Worm (Caenorhabditis elegans): ENCODE data around the gene cht-6.

DNA sequence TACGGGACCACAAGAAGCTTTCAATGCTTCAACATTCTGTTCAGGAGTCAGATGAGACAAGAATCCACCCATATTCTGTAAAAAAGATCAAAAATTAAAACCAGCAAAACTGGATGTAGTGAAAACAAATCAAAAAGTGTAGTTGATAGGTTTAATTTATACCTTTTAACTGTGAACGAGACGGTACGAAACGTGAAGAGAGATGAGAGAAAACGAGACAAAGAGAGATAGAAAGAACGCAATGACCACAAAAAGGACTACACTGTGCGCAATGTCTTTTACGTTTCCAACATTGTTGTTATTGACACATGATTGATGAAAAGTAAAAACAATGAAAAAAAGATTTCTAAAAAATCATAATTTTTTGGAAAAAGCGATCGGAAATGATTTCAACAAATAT lies 49.2 kb upstream of the cht-6 start, which contains the start of gene cest-33:
- TF ChIP-seq him-1 (tag; optimal IDR thresholded peaks at IDR 0.05) (no peak), W03F9.2 (tag; optimal IDR thresholded peaks at IDR 0.05) (no peak)

All from whole organism, L4/young adult.